Fruit fly (Drosophila melanogaster): ENCODE measurements around the gene CG5274.

CG5274 gene

DNA sequence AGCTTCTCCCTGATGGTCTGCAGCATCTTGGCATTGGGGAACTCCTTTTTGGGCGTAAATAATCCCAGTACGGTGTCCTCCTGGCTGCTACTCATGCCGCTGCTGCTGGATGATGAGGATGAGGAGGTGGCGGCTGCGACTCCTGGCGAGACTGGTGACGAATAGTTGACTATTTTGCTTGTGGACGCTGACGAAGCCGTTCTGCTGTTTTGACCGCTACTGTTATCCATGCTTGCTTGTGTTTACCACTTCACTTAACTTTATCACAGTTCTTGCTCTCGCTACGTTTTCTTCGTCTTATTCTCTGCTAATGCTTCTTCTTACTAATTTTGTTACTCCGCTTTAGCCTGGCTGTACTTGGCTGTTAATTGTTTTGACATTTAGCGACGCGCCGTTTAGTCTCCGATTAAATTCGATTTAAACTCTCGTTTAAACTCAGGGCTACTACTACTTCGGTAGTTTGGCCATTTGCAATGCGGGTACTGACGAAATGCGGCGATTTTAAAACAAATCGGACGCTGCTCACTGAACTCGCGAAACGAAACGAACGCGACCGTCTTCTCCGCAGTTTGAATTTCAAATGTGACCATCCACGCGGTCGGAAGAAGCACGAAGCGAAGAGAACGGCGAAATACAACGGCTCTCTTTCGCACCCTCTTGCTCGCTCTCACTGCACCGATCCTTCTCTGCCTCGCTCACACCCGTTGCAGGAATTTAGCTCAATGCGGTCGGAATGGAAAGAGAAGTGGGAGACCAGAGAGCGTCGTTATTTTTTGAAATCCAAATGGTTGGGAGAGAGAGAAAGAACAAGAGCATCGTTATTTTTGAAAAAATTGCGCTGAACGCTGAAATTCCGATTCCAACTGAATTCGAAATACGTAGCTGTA lies 26.2 kb downstream of the CG5274 start, which contains the start of gene trbl (continued):
- TF ChIP-seq gt (GFP tag; IDR thresholded peaks at IDR 0.05) (no peak), MESR4 (GFP tag; optimal IDR thresholded peaks at IDR 0.05) (peak; percentile 37), Tbp (GFP tag; optimal IDR thresholded peaks at IDR 0.05) (no peak), slbo (GFP tag; IDR thresholded peaks at IDR 0.05) (no peak), pfk (GFP tag; optimal IDR thresholded peaks at IDR 0.05) (peak; percentile 52), hbn (GFP tag; IDR thresholded peaks at IDR 0.05; ENCODE audit: partially characterized antibody) (peak; percentile 50), jigr1 (GFP tag; IDR thresholded peaks at IDR 0.05) (no peak), Taf1 (GFP tag; IDR thresholded peaks at IDR 0.05) (no peak), CG6254 (GFP tag; optimal IDR thresholded peaks at IDR 0.05) (no peak), CG11093 (GFP tag; IDR thresholded peaks at IDR 0.05) (no peak), CG5953 (GFP tag; IDR thresholded peaks at IDR 0.05) (no peak), Sry-β (GFP tag; optimal IDR thresholded peaks at IDR 0.05) (no peak), CG4328 (GFP tag; optimal IDR thresholded peaks at IDR 0.05) (no peak), BEAF-32 (GFP tag; optimal IDR thresholded peaks at IDR 0.05) (peak; percentile 5), CG12942 (GFP tag; optimal IDR thresholded peaks at IDR 0.05) (no peak), CG17328 (GFP tag; IDR thresholded peaks at IDR 0.05) (no peak), CG7271 (tag; optimal IDR thresholded peaks at IDR 0.05) (peak; percentile 54), phol (tag; optimal IDR thresholded peaks at IDR 0.05) (no peak), Trl (optimal IDR thresholded peaks at IDR 0.05) (peak; percentile 97 to 98), Trl (GFP tag; optimal IDR thresholded peaks at IDR 0.05) (peak; percentile 80), ara (GFP tag; IDR thresholded peaks at IDR 0.05) (peak; percentile 49), zf30C (GFP tag; optimal IDR thresholded peaks at IDR 0.05) (peak; percentile 38), bigmax (GFP tag; optimal IDR thresholded peaks at IDR 0.05) (peak; percentile 17), CG6689 (GFP tag; IDR thresholded peaks at IDR 0.05) (no peak), dm (GFP tag; optimal IDR thresholded peaks at IDR 0.05) (peak; percentile 65), CG11085 (GFP tag; IDR thresholded peaks at IDR 0.05) (no peak), Mrtf (GFP tag; IDR thresholded peaks at IDR 0.05) (no peak), ERR (GFP tag; optimal IDR thresholded peaks at IDR 0.05) (no peak), exex (tag; optimal IDR thresholded peaks at IDR 0.05) (peak; percentile 77), CG6175 (GFP tag; IDR thresholded peaks at IDR 0.05) (no peak), Atf-2 (GFP tag; optimal IDR thresholded peaks at IDR 0.05) (no peak), CG3281 (GFP tag; optimal IDR thresholded peaks at IDR 0.05) (peak; percentile 47), pho (GFP tag; optimal IDR thresholded peaks at IDR 0.05) (no peak), CG31365 (tag; optimal IDR thresholded peaks at IDR 0.05) (peak; percentile 71), CG17802 (tag; optimal IDR thresholded peaks at IDR 0.05) (no peak), gsb (GFP tag; IDR thresholded peaks at IDR 0.05) (no peak), bsh (GFP tag; optimal IDR thresholded peaks at IDR 0.05) (no peak), ranshi (GFP tag; IDR thresholded peaks at IDR 0.05) (0 out of 2 replicates have a peak, but pooled peaks have one; percentile 7), prd (optimal IDR thresholded peaks at IDR 0.05) (no peak), prd (GFP tag; IDR thresholded peaks at IDR 0.05) (no peak), CG6813 (GFP tag; optimal IDR thresholded peaks at IDR 0.05) (no peak), Fer2 (tag; optimal IDR thresholded peaks at IDR 0.05) (no peak), sima (GFP tag; optimal IDR thresholded peaks at IDR 0.05) (no peak), CrebB (tag; optimal IDR thresholded peaks at IDR 0.05) (peak; percentile 49), tio (GFP tag; optimal IDR thresholded peaks at IDR 0.05) (no peak), CG7745 (tag; optimal IDR thresholded peaks at IDR 0.05) (peak; percentile 62), Sry-δ (GFP tag; optimal IDR thresholded peaks at IDR 0.05) (no peak), schlank (tag; optimal IDR thresholded peaks at IDR 0.05) (no peak), CG15601 (tag; optimal IDR thresholded peaks at IDR 0.05) (no peak), CG4282 (GFP tag; optimal IDR thresholded peaks at IDR 0.05) (no peak)

All from whole organism, embryonic.